Worm (Caenorhabditis elegans) whole organism, early embryonic: ENCODE data around the gene B0495.7.

Experiments used
- B0310.2 ChIP-seq: sonication (generic microtip); optimal IDR thresholded peaks from 2 replicates; lab custom pipeline; 2016; ENCODE audit warnings: mild to moderate bottlenecking, missing genetic modification characterization, missing compliant biosample characterization
- F13C5.2 ChIP-seq: sonication (generic microtip); optimal IDR thresholded peaks from 2 replicates; lab custom pipeline; 2017; ENCODE audit warnings: mild to moderate bottlenecking, missing genetic modification characterization, inconsistent platforms, missing compliant biosample characterization
- aly-1 ChIP-seq: sonication (generic microtip); optimal IDR thresholded peaks from 2 replicates; lab custom pipeline; 2016; ENCODE audit warnings: missing genetic modification characterization, missing compliant biosample characterization
- ama-1 ChIP-seq: fragments of 150-350 bp; optimal IDR thresholded peaks from 2 replicates; lab custom pipeline; 2014
- ceh-13 ChIP-seq: fragments of 200-800 bp; sonication (Bioruptor generic); optimal IDR thresholded peaks from 2 replicates; lab custom pipeline; 2018; ENCODE audit warnings: mild to moderate bottlenecking, missing genetic modification characterization, missing compliant biosample characterization
- ceh-36 ChIP-seq: sonication (generic microtip); optimal IDR thresholded peaks from 2 replicates; lab custom pipeline; 2016; ENCODE audit warnings: missing genetic modification characterization, inconsistent platforms, missing compliant biosample characterization
- ets-7 ChIP-seq: sonication (generic microtip); optimal IDR thresholded peaks from 2 replicates; lab custom pipeline; 2016; ENCODE audit warnings: missing genotype, missing genetic modification characterization, missing compliant biosample characterization
- flt-1 ChIP-seq: fragments of 200-800 bp; sonication (Bioruptor generic); IDR thresholded peaks from 2 replicates; pipeline ENCODE4 v1.3.6; 2022; ENCODE audit warnings: missing genetic modification characterization, missing compliant biosample characterization
- hmbx-1 ChIP-seq: sonication (generic microtip); optimal IDR thresholded peaks from 2 replicates; lab custom pipeline; 2016; ENCODE audit warnings: mild to moderate bottlenecking, missing genetic modification characterization, missing compliant biosample characterization
- hmg-4 ChIP-seq: fragments of 200-800 bp; sonication (Bioruptor generic); optimal IDR thresholded peaks from 2 replicates; lab custom pipeline; 2018; ENCODE audit warnings: mild to moderate bottlenecking, missing genetic modification characterization, missing compliant biosample characterization
- hnd-1 ChIP-seq: sonication (generic microtip); optimal IDR thresholded peaks from 2 replicates; lab custom pipeline; 2016; ENCODE audit warnings: missing genetic modification characterization, missing compliant biosample characterization
- pes-1 ChIP-seq: fragments of 200-800 bp; sonication (Bioruptor generic); IDR thresholded peaks from 2 replicates; pipeline ENCODE4 v1.3.6; 2022; ENCODE audit warnings: missing genetic modification reagents, missing genetic modification characterization, missing compliant biosample characterization
- scrt-1 ChIP-seq: fragments of 200-800 bp; sonication (Bioruptor generic); IDR thresholded peaks from 2 replicates; pipeline ENCODE4 v1.3.6; 2022; ENCODE audit warnings: missing genetic modification characterization, missing compliant biosample characterization
- sea-1 ChIP-seq: fragments of 200-800 bp; sonication (Bioruptor generic); conservative IDR thresholded peaks from 2 replicates; pipeline ENCODE4 v1.3.6; 2022; ENCODE audit warnings: missing genetic modification characterization, missing compliant biosample characterization
- tbx-11 ChIP-seq: fragments of 200-800 bp; sonication (Bioruptor generic); IDR thresholded peaks from 2 replicates; pipeline ENCODE4 v1.3.6; 2022; ENCODE audit warnings: missing genetic modification characterization, missing compliant biosample characterization
- tbx-37 ChIP-seq: fragments of 200-800 bp; sonication (Bioruptor generic); conservative IDR thresholded peaks from 2 replicates; pipeline ENCODE4 v1.3.6; 2022; ENCODE audit warnings: missing genetic modification reagents, missing genetic modification characterization, missing compliant biosample characterization
- tra-4 ChIP-seq: sonication (generic microtip); optimal IDR thresholded peaks from 2 replicates; lab custom pipeline; 2017; ENCODE audit warnings: missing genetic modification characterization, missing compliant biosample characterization

Gene B0495.7

DNA sequence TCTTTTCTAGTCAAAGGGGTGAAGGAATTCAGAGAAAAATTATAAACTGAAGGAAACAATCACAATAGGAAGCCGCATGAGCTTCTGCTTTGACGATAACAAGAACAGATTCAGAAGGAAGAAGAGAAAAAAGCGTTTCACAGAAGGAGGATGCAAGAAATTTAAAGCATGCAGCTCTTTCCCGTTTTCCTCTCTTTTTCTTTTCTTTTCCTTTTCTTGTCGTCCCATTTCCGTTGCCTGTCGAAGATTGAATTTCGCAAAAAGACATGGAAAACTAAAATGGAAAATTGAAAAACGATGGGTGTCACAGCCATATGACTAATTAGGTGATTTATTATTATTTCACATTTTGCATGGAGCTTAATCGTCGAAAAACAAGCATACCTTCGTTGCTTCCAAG, 11.1 kb upstream of the B0495.7 start:
- TF ChIP-seq ceh-36 (tag; lab: Kevin White, UChicago): no peak
- TF ChIP-seq flt-1 (GFP tag; lab: Robert Waterston, UW): no peak
- no peak for TF ChIP-seq ceh-13 (GFP tag; lab: Kevin White, UChicago)
- TF ChIP-seq hmbx-1 (tag; lab: Kevin White, UChicago): no peak
- no peak for TF ChIP-seq ets-7 (tag; lab: Kevin White, UChicago)
- no peak for TF ChIP-seq pes-1
- TF ChIP-seq sea-1 (GFP tag; lab: Robert Waterston, UW): no peak
- TF ChIP-seq hmg-4: no peak
- TF ChIP-seq F13C5.2 (tag; lab: Kevin White, UChicago): no peak
- no peak for TF ChIP-seq aly-1
- no peak for TF ChIP-seq tra-4 (tag; lab: Kevin White, UChicago)
- TF ChIP-seq tbx-11 (GFP tag; lab: Robert Waterston, UW): no peak
- TF ChIP-seq scrt-1: no peak
- no peak for TF ChIP-seq ama-1 (lab: Kevin White, UChicago)
- no peak for TF ChIP-seq hnd-1 (tag; lab: Kevin White, UChicago)

DNA sequence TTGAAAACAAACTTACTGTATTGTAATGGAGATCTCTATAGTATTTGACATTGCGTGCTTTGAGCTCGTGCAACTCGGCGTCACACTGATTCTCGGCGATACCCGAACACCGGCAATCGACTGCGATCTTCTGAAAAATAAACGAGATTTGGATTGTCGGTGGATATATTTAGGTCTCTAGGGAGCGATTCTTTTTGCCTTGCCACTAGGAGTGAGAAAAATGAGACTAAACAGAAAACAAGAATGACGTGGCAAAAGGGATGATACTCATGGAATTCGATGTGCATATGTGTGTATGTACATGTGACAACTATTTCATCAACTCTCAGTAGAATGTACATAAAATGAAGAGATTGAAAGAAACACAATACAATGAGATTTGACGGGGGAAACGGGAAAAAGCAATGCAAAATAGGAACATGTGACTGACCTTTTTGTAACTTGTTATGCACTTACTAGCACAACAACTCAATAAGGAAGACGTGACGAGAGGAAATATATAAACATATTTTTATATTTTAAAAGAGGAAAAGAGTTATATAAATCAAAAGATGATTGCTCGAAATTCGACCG, 9.7 kb upstream of the B0495.7 start:
- TF ChIP-seq scrt-1 (no peak), ets-7 (tag; lab: Kevin White, UChicago) (no peak), tra-4 (tag; lab: Kevin White, UChicago) (no peak), hmbx-1 (tag; lab: Kevin White, UChicago) (no peak), B0310.2 (no peak), hmg-4 (no peak), aly-1 (no peak), ceh-13 (GFP tag; lab: Kevin White, UChicago) (no peak), pes-1 (no peak), sea-1 (GFP tag; lab: Robert Waterston, UW) (no peak), F13C5.2 (tag; lab: Kevin White, UChicago) (no peak), ceh-36 (tag; lab: Kevin White, UChicago) (no peak), hnd-1 (tag; lab: Kevin White, UChicago) (no peak), ama-1 (lab: Kevin White, UChicago) (no peak), tbx-11 (GFP tag; lab: Robert Waterston, UW) (no peak), tbx-37 (GFP tag; lab: Robert Waterston, UW) (no peak), flt-1 (GFP tag; lab: Robert Waterston, UW) (no peak)

DNA sequence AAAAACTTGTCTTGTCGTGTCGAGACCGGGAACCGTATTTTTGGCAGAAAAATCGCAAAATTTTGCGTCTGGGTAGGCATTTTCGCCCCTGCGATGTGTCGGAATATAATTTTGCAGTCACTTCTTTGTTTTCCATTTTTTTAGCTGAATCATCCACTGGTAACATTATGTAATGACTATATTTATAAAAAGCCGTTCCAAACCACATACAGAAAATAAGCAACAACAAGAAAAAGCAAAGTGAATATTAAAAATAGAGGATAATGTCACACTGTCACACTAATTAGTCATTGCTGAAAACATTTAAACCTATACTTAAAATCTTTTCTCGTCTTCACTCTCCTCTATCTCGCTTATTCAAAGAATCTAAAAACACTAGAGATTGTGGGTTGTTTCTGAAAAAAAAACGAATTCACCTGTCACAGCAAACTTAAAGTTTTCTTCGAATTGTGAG, 4.3 kb upstream of the B0495.7 start, which contains the start of gene sre-1:
Gene sre-1, plus strand, starts transcription at position 404 of the 454 bp plus-strand sequence.
- TF ChIP-seq ama-1 (lab: Kevin White, UChicago): no peak
- no peak for TF ChIP-seq aly-1
- no peak for TF ChIP-seq ceh-13 (GFP tag; lab: Kevin White, UChicago)
- TF ChIP-seq ets-7 (tag; lab: Kevin White, UChicago): no peak
- no peak for TF ChIP-seq F13C5.2 (tag; lab: Kevin White, UChicago)
- no peak for TF ChIP-seq tbx-37 (GFP tag; lab: Robert Waterston, UW)
- TF ChIP-seq hmbx-1 (tag; lab: Kevin White, UChicago): no peak
- no peak for TF ChIP-seq ceh-36 (tag; lab: Kevin White, UChicago)
- TF ChIP-seq scrt-1: no peak
- no peak for TF ChIP-seq tbx-11 (GFP tag; lab: Robert Waterston, UW)
- no peak for TF ChIP-seq flt-1 (GFP tag; lab: Robert Waterston, UW)
- TF ChIP-seq tra-4 (tag; lab: Kevin White, UChicago): no peak
- no peak for TF ChIP-seq pes-1
- TF ChIP-seq sea-1 (GFP tag; lab: Robert Waterston, UW): no peak
- TF ChIP-seq hnd-1 (tag; lab: Kevin White, UChicago): no peak

- TF ChIP-seq B0310.2: peak; percentile 76
- TF ChIP-seq hmbx-1 (tag; lab: Kevin White, UChicago): peak; percentile 49
- peak; percentile 83 for TF ChIP-seq aly-1
- TF ChIP-seq hnd-1 (tag; lab: Kevin White, UChicago): peak; percentile 77
- peak; percentile 81 for TF ChIP-seq tbx-37 (GFP tag; lab: Robert Waterston, UW)
- peak; percentile 80 for TF ChIP-seq ceh-13 (GFP tag; lab: Kevin White, UChicago)
- TF ChIP-seq hmg-4: peak; percentile 91
- TF ChIP-seq ets-7 (tag; lab: Kevin White, UChicago): peak; percentile 91
- TF ChIP-seq tra-4 (tag; lab: Kevin White, UChicago): peak; percentile 66
- TF ChIP-seq pes-1: peak; percentile 91
- peak; percentile 95 for TF ChIP-seq F13C5.2 (tag; lab: Kevin White, UChicago)
- peak; percentile 84 for TF ChIP-seq tbx-11 (GFP tag; lab: Robert Waterston, UW)
- peak; percentile 90 for TF ChIP-seq scrt-1
- peak; percentile 91 for TF ChIP-seq sea-1 (GFP tag; lab: Robert Waterston, UW)
- TF ChIP-seq flt-1 (GFP tag; lab: Robert Waterston, UW): peak; percentile 85
- no peak for TF ChIP-seq ama-1 (lab: Kevin White, UChicago)
- peak; percentile 77 for TF ChIP-seq ceh-36 (tag; lab: Kevin White, UChicago)
Measured at ce11 chrII:7708540-7708939, 3.5 kb upstream of the B0495.7 start, which contains the start of gene B0495.9. B0495.9 (minus strand) TSS chrII:7708710.

ce11 chrII:7707383-7707782, 2.4 kb upstream of the B0495.7 start, which contains the start of gene luc-7L:
luc-7L (minus strand) TSS chrII:7707483.
- no peak for TF ChIP-seq aly-1
- no peak for TF ChIP-seq flt-1 (GFP tag; lab: Robert Waterston, UW)
- TF ChIP-seq scrt-1: no peak
- TF ChIP-seq ceh-13 (GFP tag; lab: Kevin White, UChicago): no peak
- TF ChIP-seq tbx-37 (GFP tag; lab: Robert Waterston, UW): no peak
- TF ChIP-seq ceh-36 (tag; lab: Kevin White, UChicago): no peak
- TF ChIP-seq B0310.2: no peak
- TF ChIP-seq hmg-4: no peak
- no peak for TF ChIP-seq hmbx-1 (tag; lab: Kevin White, UChicago)
- TF ChIP-seq sea-1 (GFP tag; lab: Robert Waterston, UW): no peak
- TF ChIP-seq tra-4 (tag; lab: Kevin White, UChicago): no peak
- no peak for TF ChIP-seq pes-1
- TF ChIP-seq ets-7 (tag; lab: Kevin White, UChicago): no peak
- TF ChIP-seq F13C5.2 (tag; lab: Kevin White, UChicago): no peak
- TF ChIP-seq ama-1 (lab: Kevin White, UChicago): no peak
- TF ChIP-seq hnd-1 (tag; lab: Kevin White, UChicago): no peak
- TF ChIP-seq tbx-11 (GFP tag; lab: Robert Waterston, UW): no peak

ce11 chrII:7704387-7704786, 646 bp downstream of the B0495.7 start:
- TF ChIP-seq aly-1 (no peak), hmg-4 (no peak), hmbx-1 (tag; lab: Kevin White, UChicago) (no peak), tra-4 (tag; lab: Kevin White, UChicago) (no peak), B0310.2 (no peak), sea-1 (GFP tag; lab: Robert Waterston, UW) (no peak), ets-7 (tag; lab: Kevin White, UChicago) (no peak), hnd-1 (tag; lab: Kevin White, UChicago) (no peak), flt-1 (GFP tag; lab: Robert Waterston, UW) (no peak), ceh-13 (GFP tag; lab: Kevin White, UChicago) (no peak), ceh-36 (tag; lab: Kevin White, UChicago) (no peak), F13C5.2 (tag; lab: Kevin White, UChicago) (no peak), pes-1 (no peak), scrt-1 (no peak), tbx-11 (GFP tag; lab: Robert Waterston, UW) (no peak), tbx-37 (GFP tag; lab: Robert Waterston, UW) (no peak), ama-1 (lab: Kevin White, UChicago) (no peak)
